Worm (Caenorhabditis elegans) whole organism, L4/young adult: ENCODE data around the gene hmg-12.

Experiments
- W03F9.2 ChIP-seq: fragments of 150-350 bp; optimal IDR thresholded peaks from 2 replicates; lab custom pipeline; 2014; ENCODE audit warnings: missing biosample characterization, missing genetic modification characterization
- dao-5 ChIP-seq: sonication (generic microtip); optimal IDR thresholded peaks from 2 replicates; lab custom pipeline; 2016; ENCODE audit warnings: missing genotype, missing genetic modification characterization, moderate library complexity, missing compliant biosample characterization
- him-1 ChIP-seq: sonication (generic microtip); optimal IDR thresholded peaks from 2 replicates; lab custom pipeline; 2016; ENCODE audit warnings: missing genotype, missing genetic modification reagents, missing genetic modification characterization, missing compliant biosample characterization

ce11 chrII:11916945-11917344, 632 bp downstream of the hmg-12 start:
- no peak for TF ChIP-seq W03F9.2 (tag; lab: Kevin White, UChicago)
- TF ChIP-seq him-1 (tag; lab: Kevin White, UChicago): no peak
- no peak for TF ChIP-seq dao-5
